Fruit fly (Drosophila melanogaster): Measurements from ENCODE around the gene CG11693.

The CG11693 gene

DNA sequence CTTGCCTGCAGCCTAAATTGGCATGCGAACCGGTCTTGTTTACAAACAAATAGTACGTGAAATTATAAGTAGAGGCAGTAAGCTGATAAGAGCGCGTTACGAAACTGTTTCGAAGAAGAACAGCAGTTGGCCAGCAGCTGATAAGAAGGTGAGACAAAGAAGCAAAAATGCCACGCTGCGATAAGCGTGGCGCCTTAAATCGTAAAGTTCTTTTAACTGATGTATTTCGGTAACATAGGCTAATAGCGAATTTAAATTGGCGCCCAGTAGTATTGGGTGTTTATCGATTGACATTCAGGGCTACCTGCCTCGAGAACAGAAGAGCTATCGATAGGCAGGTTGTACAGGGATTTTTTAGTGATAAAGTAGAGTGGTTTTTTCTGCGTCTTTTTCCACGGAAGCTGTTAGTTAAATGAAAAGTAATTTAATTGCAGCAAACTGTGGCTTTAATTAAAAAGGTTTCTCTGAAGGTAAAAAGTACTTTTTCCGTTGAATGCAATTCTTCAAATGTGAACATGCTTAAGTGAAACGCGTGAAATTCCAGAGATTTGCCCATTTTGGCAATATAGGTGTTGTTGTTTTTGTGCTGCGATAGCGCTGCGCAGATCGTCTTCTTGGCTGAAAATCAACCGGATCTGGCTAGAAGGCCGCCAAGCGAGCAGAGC, 46.2 kb upstream of the CG11693 start, which contains the start of gene stck (continued):
- TF ChIP-seq CG6791 (GFP tag; IDR thresholded peaks at IDR 0.05; ENCODE audit: partially characterized antibody) (peak; percentile 61; the same call in 2 of the 3 replicates), Sin3A (optimal IDR thresholded peaks at IDR 0.05) (peak; percentile 83), exex (tag; optimal IDR thresholded peaks at IDR 0.05) (peak; percentile 80), CG2129 (GFP tag; IDR thresholded peaks at IDR 0.05; ENCODE audit: partially characterized antibody) (peak; percentile 24; the same call in 1 of the 2 replicates), CG9797 (GFP tag; optimal IDR thresholded peaks at IDR 0.05) (peak; percentile 78), CG12659 (GFP tag; optimal IDR thresholded peaks at IDR 0.05) (peak; percentile 27), zen (tag; optimal IDR thresholded peaks at IDR 0.05) (peak; percentile 14), Opbp (GFP tag; IDR thresholded peaks at IDR 0.05; ENCODE audit: partially characterized antibody) (peak; percentile 61), chinmo (GFP tag; IDR thresholded peaks at IDR 0.05; ENCODE audit: partially characterized antibody) (0 out of 4 replicates have a peak, but pooled peaks have one; percentile 12), CG13624 (GFP tag; optimal IDR thresholded peaks at IDR 0.05) (peak; percentile 36), Ets97D (GFP tag; optimal IDR thresholded peaks at IDR 0.05) (peak; percentile 70), z (GFP tag; IDR thresholded peaks at IDR 0.05) (no peak), lab (GFP tag; optimal IDR thresholded peaks at IDR 0.05) (peak; percentile 62), CG7963 (GFP tag; IDR thresholded peaks at IDR 0.05; ENCODE audit: partially characterized antibody) (peak; percentile 74; the same call in 2 of the 3 replicates), mirr (GFP tag; optimal IDR thresholded peaks at IDR 0.05) (peak; percentile 97), Scr (GFP tag; IDR thresholded peaks at IDR 0.05; ENCODE audit: partially characterized antibody) (peak; percentile 61), CG3407 (GFP tag; optimal IDR thresholded peaks at IDR 0.05) (peak; percentile 12), CG17186 (GFP tag; optimal IDR thresholded peaks at IDR 0.05) (peak; percentile 84), MESR4 (GFP tag; optimal IDR thresholded peaks at IDR 0.05) (peak; percentile 53), aop (GFP tag; IDR thresholded peaks at IDR 0.05) (no peak), BEAF-32 (GFP tag; optimal IDR thresholded peaks at IDR 0.05) (peak; percentile 81), CG17385 (GFP tag; optimal IDR thresholded peaks at IDR 0.05) (peak; percentile 36), odd (GFP tag; optimal IDR thresholded peaks at IDR 0.05) (no peak)

DNA sequence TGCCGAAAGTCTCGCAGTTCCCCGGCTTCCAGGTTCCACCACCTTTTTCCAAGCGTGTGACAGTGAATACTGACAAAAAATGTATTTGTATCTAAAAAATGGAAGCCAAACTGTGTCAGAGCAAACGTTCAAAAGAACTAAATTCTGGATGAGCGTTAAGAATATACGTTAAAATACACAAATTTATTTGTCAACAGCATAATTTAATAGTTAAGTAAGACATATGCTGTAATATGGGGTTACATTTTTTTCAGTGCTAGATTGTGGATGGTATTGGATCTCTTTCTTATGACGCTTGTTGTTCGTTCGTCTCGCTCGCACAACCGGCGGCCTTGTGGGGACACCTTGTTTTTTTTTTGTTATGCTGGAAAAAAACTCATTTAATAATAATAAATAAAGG, 45.0 kb upstream of the CG11693 start:
- TF ChIP-seq Doc2 (GFP tag; IDR thresholded peaks at IDR 0.05) (peak; percentile 83; the same call in 1 of the 2 replicates), CG4424 (GFP tag; optimal IDR thresholded peaks at IDR 0.05) (peak; percentile 95), jing (GFP tag; optimal IDR thresholded peaks at IDR 0.05) (peak; percentile 88), Asciz (GFP tag; optimal IDR thresholded peaks at IDR 0.05) (peak; percentile 94), CG15479 (GFP tag; optimal IDR thresholded peaks at IDR 0.05) (no peak), mld (GFP tag; IDR thresholded peaks at IDR 0.05; ENCODE audit: partially characterized antibody) (no peak), sim (GFP tag; IDR thresholded peaks at IDR 0.05) (peak; percentile 82), Sin3A (optimal IDR thresholded peaks at IDR 0.05) (no peak), tll (GFP tag; optimal IDR thresholded peaks at IDR 0.05) (no peak), kah (GFP tag; optimal IDR thresholded peaks at IDR 0.05) (peak; percentile 44), CG9876 (GFP tag; optimal IDR thresholded peaks at IDR 0.05) (peak; percentile 91), CG14965 (GFP tag; optimal IDR thresholded peaks at IDR 0.05; ENCODE audit: borderline replicate concordance) (peak; percentile 77), CG31388 (GFP tag; optimal IDR thresholded peaks at IDR 0.05) (peak; percentile 88), tup (GFP tag; optimal IDR thresholded peaks at IDR 0.05) (peak; percentile 87), CrebB (tag; optimal IDR thresholded peaks at IDR 0.05) (peak; percentile 94), CG12219 (GFP tag; optimal IDR thresholded peaks at IDR 0.05) (peak; percentile 94), ssp (GFP tag; IDR thresholded peaks at IDR 0.05) (peak; percentile 83), pnt (GFP tag; optimal IDR thresholded peaks at IDR 0.05) (peak; percentile 95), CG7556 (GFP tag; optimal IDR thresholded peaks at IDR 0.05) (peak; percentile 94), sens (GFP tag) (peak; percentile 99), CG10431 (GFP tag; optimal IDR thresholded peaks at IDR 0.05) (no peak), H2.0 (GFP tag; IDR thresholded peaks at IDR 0.05) (peak; percentile 92), TFAM (GFP tag; optimal IDR thresholded peaks at IDR 0.05) (peak; percentile 71), CG6813 (GFP tag; optimal IDR thresholded peaks at IDR 0.05) (peak; percentile 93), CG8944 (GFP tag; optimal IDR thresholded peaks at IDR 0.05) (peak; percentile 96), pros (GFP tag; optimal IDR thresholded peaks at IDR 0.05) (peak; percentile 44)

Data from whole organism, embryonic.